Worm (Caenorhabditis elegans) whole organism, mixed stage, embryonic: Measurements from ENCODE around the gene pbs-6.

Source experiments
- M03D4.4 ChIP-seq: sonication (generic microtip); optimal IDR thresholded peaks from 2 replicates; lab custom pipeline; 2017; ENCODE audit warnings: mild to moderate bottlenecking, missing genetic modification characterization, missing compliant biosample characterization
- blmp-1 ChIP-seq: fragments of 150-350 bp; optimal IDR thresholded peaks from 2 replicates; lab custom pipeline; 2014; ENCODE audit warnings: missing biosample characterization, missing genetic modification characterization
- ces-1 ChIP-seq: fragments of 150-350 bp; optimal IDR thresholded peaks from 2 replicates; lab custom pipeline; 2014; ENCODE audit warnings: missing biosample characterization, missing genetic modification reagents, missing genetic modification characterization
- elt-1 ChIP-seq: sonication (generic microtip); optimal IDR thresholded peaks from 2 replicates; lab custom pipeline; 2017; ENCODE audit warnings: missing genetic modification characterization, mild to moderate bottlenecking, missing compliant biosample characterization, antibody characterized with exemption, moderate library complexity, borderline replicate concordance; ENCODE audit not compliant: insufficient read depth
- elt-3 ChIP-seq: fragments of 150-350 bp; optimal IDR thresholded peaks from 2 replicates; lab custom pipeline; 2014; ENCODE audit warnings: missing biosample characterization, missing genetic modification characterization
- lin-13 ChIP-seq: fragments of 150-350 bp; optimal IDR thresholded peaks from 2 replicates; lab custom pipeline; 2014; ENCODE audit warnings: missing biosample characterization, missing genetic modification characterization
- lin-32 ChIP-seq: fragments of 200-800 bp; sonication (Bioruptor generic); optimal IDR thresholded peaks from 2 replicates; lab custom pipeline; 2018; ENCODE audit warnings: mild to moderate bottlenecking, missing genetic modification characterization, missing compliant biosample characterization
- lsy-2 ChIP-seq: fragments of 150-350 bp; optimal IDR thresholded peaks from 2 replicates; lab custom pipeline; 2014; ENCODE audit warnings: missing biosample characterization, missing genetic modification characterization
- mab-5 ChIP-seq: fragments of 150-350 bp; optimal IDR thresholded peaks from 2 replicates; lab custom pipeline; 2014; ENCODE audit warnings: missing biosample characterization, missing genetic modification characterization
- nhr-237 ChIP-seq: fragments of 150-350 bp; optimal IDR thresholded peaks from 2 replicates; lab custom pipeline; 2014; ENCODE audit warnings: missing biosample characterization, missing genetic modification characterization
- unc-62 ChIP-seq: fragments of 150-350 bp; optimal IDR thresholded peaks from 2 replicates; lab custom pipeline; 2014; ENCODE audit warnings: missing biosample characterization, missing genetic modification reagents, missing genetic modification characterization

DNA sequence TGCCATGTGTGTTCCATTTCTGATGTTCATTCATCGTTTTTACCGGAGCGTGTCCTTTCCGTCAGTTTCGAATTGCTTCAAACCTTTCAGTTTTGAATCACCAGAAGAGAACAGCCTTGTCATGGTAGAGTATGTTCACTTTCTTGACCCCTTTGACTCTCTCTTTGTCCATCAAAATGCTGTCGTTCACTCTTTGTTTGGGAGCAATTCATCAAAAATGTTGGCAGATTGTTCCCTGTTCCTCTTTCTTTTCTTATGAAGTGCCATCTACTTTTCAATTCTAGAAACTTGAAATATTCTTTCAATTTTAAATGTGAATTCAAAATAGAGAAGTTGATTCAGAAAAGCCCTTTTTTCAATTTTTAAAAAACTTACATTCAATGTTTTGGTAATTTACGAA lies 37.4 kb upstream of the pbs-6 start:
- TF ChIP-seq ces-1 (GFP tag; lab: Kevin White, UChicago) (no peak), mab-5 (tag; lab: Kevin White, UChicago) (no peak), blmp-1 (tag; lab: Kevin White, UChicago) (no peak), elt-1 (tag; lab: Kevin White, UChicago) (no peak), M03D4.4 (no peak), unc-62 (GFP tag; lab: Kevin White, UChicago) (no peak), nhr-237 (tag; lab: Kevin White, UChicago) (no peak), lin-32 (GFP tag; lab: Kevin White, UChicago) (no peak), lin-13 (no peak), lsy-2 (tag; lab: Kevin White, UChicago) (no peak), elt-3 (no peak)
